Fruit fly (Drosophila melanogaster): Measurements from ENCODE around the gene rtp.

rtp gene

dm6 chr3R:5198302-5198701 lies 38.8 kb downstream of the rtp start (continued):
- peak; percentile 53 for TF ChIP-seq CG1603 (tag; optimal IDR thresholded peaks at IDR 0.05)
- no peak for TF ChIP-seq jing (GFP tag; optimal IDR thresholded peaks at IDR 0.05)
- no peak for TF ChIP-seq Dref (GFP tag; IDR thresholded peaks at IDR 0.05)
- peak; percentile 5 for TF ChIP-seq Hr3 (GFP tag; optimal IDR thresholded peaks at IDR 0.05)
- no peak for TF ChIP-seq ftz-f1 (GFP tag; optimal IDR thresholded peaks at IDR 0.05)
- TF ChIP-seq knrl (GFP tag; IDR thresholded peaks at IDR 0.05; ENCODE audit: partially characterized antibody): no peak
- no peak for TF ChIP-seq gsb-n (tag; optimal IDR thresholded peaks at IDR 0.05)
- TF ChIP-seq CG8478 (optimal IDR thresholded peaks at IDR 0.05): no peak
- TF ChIP-seq CG7372 (GFP tag; IDR thresholded peaks at IDR 0.05): peak; percentile 34; the same call in 1 of the 2 replicates
- peak; percentile 88 for TF ChIP-seq CG2120 (GFP tag; optimal IDR thresholded peaks at IDR 0.05)
- TF ChIP-seq CG18262 (tag; optimal IDR thresholded peaks at IDR 0.05): peak; percentile 21
- TF ChIP-seq CG3726 (GFP tag; IDR thresholded peaks at IDR 0.05): no peak
- TF ChIP-seq CG32532 (GFP tag; IDR thresholded peaks at IDR 0.05): peak; percentile 75; the same call in 1 of the 2 replicates
- no peak for TF ChIP-seq Trl (optimal IDR thresholded peaks at IDR 0.05)
- TF ChIP-seq Trl (GFP tag; optimal IDR thresholded peaks at IDR 0.05): peak; percentile 60
- peak; percentile 68 for TF ChIP-seq caup (GFP tag; optimal IDR thresholded peaks at IDR 0.05; ENCODE audit: severe bottlenecking)
- peak; percentile 39 for TF ChIP-seq ATbp (GFP tag; optimal IDR thresholded peaks at IDR 0.05)
- no peak for TF ChIP-seq CG15479 (GFP tag; optimal IDR thresholded peaks at IDR 0.05)
- no peak for TF ChIP-seq prd (optimal IDR thresholded peaks at IDR 0.05)
- peak; percentile 56; the same call in 2 of the 3 replicates for TF ChIP-seq prd (GFP tag; IDR thresholded peaks at IDR 0.05)
- peak; percentile 59 for TF ChIP-seq CG10147 (GFP tag; optimal IDR thresholded peaks at IDR 0.05)
- peak; percentile 10 for TF ChIP-seq az2 (GFP tag; optimal IDR thresholded peaks at IDR 0.05)
- 0 out of 3 replicates have a peak, but pooled peaks have one; percentile 47 for TF ChIP-seq Mrtf (GFP tag; IDR thresholded peaks at IDR 0.05)
- no peak for TF ChIP-seq CG8388 (GFP tag; optimal IDR thresholded peaks at IDR 0.05)
- TF ChIP-seq slp2 (GFP tag; optimal IDR thresholded peaks at IDR 0.05): no peak
- TF ChIP-seq NK7.1 (GFP tag; optimal IDR thresholded peaks at IDR 0.05): peak; percentile 32
- TF ChIP-seq CG10209 (GFP tag; optimal IDR thresholded peaks at IDR 0.05): peak; percentile 57
- TF ChIP-seq Vsx1 (GFP tag; optimal IDR thresholded peaks at IDR 0.05): no peak
- TF ChIP-seq stc (GFP tag; IDR thresholded peaks at IDR 0.05): peak; percentile 56; the same call in 1 of the 2 replicates
- TF ChIP-seq vvl (GFP tag; IDR thresholded peaks at IDR 0.05): peak; percentile 61; the same call in 1 of the 2 replicates
- no peak for TF ChIP-seq CG7987 (GFP tag; optimal IDR thresholded peaks at IDR 0.05)
- peak; percentile 76; the same call in 1 of the 2 replicates for TF ChIP-seq Rfx (GFP tag; IDR thresholded peaks at IDR 0.05)
- peak; percentile 39 for TF ChIP-seq CG31365 (tag; optimal IDR thresholded peaks at IDR 0.05)
- TF ChIP-seq Hsf (GFP tag; optimal IDR thresholded peaks at IDR 0.05): peak; percentile 40
- peak; percentile 44; the same call in 1 of the 2 replicates for TF ChIP-seq esg (GFP tag; conservative IDR thresholded peaks at IDR 0.05)
- peak; percentile 49; the same call in 1 of the 2 replicates for TF ChIP-seq E2f1 (GFP tag; IDR thresholded peaks at IDR 0.05)
- peak; percentile 39 for TF ChIP-seq CG3163 (GFP tag; optimal IDR thresholded peaks at IDR 0.05)
- TF ChIP-seq odd (GFP tag; optimal IDR thresholded peaks at IDR 0.05): peak; percentile 33
- TF ChIP-seq schlank (tag; optimal IDR thresholded peaks at IDR 0.05): peak; percentile 59
- peak; percentile 12 for TF ChIP-seq CG1792 (GFP tag; optimal IDR thresholded peaks at IDR 0.05)
- peak; percentile 53 for TF ChIP-seq fu2 (GFP tag; optimal IDR thresholded peaks at IDR 0.05)
- TF ChIP-seq CG1233 (GFP tag; optimal IDR thresholded peaks at IDR 0.05): peak; percentile 23
- TF ChIP-seq CG1024 (GFP tag; IDR thresholded peaks at IDR 0.05): no peak
- TF ChIP-seq MBD-R2 (GFP tag; IDR thresholded peaks at IDR 0.05): peak; percentile 17; the same call in 1 of the 2 replicates
- TF ChIP-seq CG9797 (GFP tag; optimal IDR thresholded peaks at IDR 0.05): no peak
- TF ChIP-seq CG4730 (GFP tag; IDR thresholded peaks at IDR 0.05): 0 out of 2 replicates have a peak, but pooled peaks have one; percentile 4
- no peak for TF ChIP-seq unc-4 (GFP tag; IDR thresholded peaks at IDR 0.05; ENCODE audit: partially characterized antibody)
- peak; percentile 6 for TF ChIP-seq Dad (GFP tag; optimal IDR thresholded peaks at IDR 0.05)
- TF ChIP-seq CG18619 (GFP tag; optimal IDR thresholded peaks at IDR 0.05): peak; percentile 49
- no peak for TF ChIP-seq Doc2 (GFP tag; IDR thresholded peaks at IDR 0.05)
- peak; percentile 53; the same call in 1 of the 3 replicates for TF ChIP-seq CG11560 (tag; IDR thresholded peaks at IDR 0.05)
- no peak for TF ChIP-seq CG18764 (GFP tag; optimal IDR thresholded peaks at IDR 0.05)
